Worm (Caenorhabditis elegans) whole organism, L4 larva: ENCODE measurements around the gene srh-272.

Experiments used
- F10B5.3 ChIP-seq: sonication (generic microtip); optimal IDR thresholded peaks from 2 replicates; lab custom pipeline; 2016; ENCODE audit warnings: mild to moderate bottlenecking, missing genetic modification characterization, missing compliant biosample characterization
- F26F4.8 ChIP-seq: fragments of 200-800 bp; sonication (Bioruptor generic); conservative IDR thresholded peaks from 2 replicates; pipeline ENCODE4 v1.3.6; 2022; ENCODE audit warnings: missing genetic modification characterization, missing compliant biosample characterization
- Y48G9A.11 ChIP-seq: fragments of 200-800 bp; sonication (Bioruptor generic); IDR thresholded peaks from 2 replicates; pipeline ENCODE4 v1.3.6; 2022; ENCODE audit warnings: missing genetic modification reagents, missing genetic modification characterization, missing compliant biosample characterization
- aha-1 ChIP-seq: fragments of 150-350 bp; peaks from one replicate; lab custom pipeline; 2014; ENCODE audit warnings: missing biosample characterization, missing genetic modification characterization
- arid-1 ChIP-seq: fragments of 200-800 bp; sonication (Bioruptor generic); conservative IDR thresholded peaks from 2 replicates; pipeline ENCODE4 v1.3.6; 2022; ENCODE audit warnings: missing genetic modification reagents, missing genetic modification characterization, missing compliant biosample characterization
- ceh-82 ChIP-seq: sonication (generic microtip); optimal IDR thresholded peaks from 2 replicates; lab custom pipeline; 2017; ENCODE audit warnings: missing biosample characterization, missing genetic modification characterization
- ces-1 ChIP-seq: fragments of 150-350 bp; sonication (generic microtip); optimal IDR thresholded peaks from 4 replicates; lab custom pipeline; 2014; ENCODE audit warnings: missing biosample characterization, missing genetic modification reagents, missing genetic modification characterization
- ctbp-1 ChIP-seq: fragments of 200-800 bp; sonication (Bioruptor generic); IDR thresholded peaks from 2 replicates; pipeline ENCODE4 v1.3.6; 2022; ENCODE audit warnings: missing genetic modification reagents, missing genetic modification characterization, missing compliant biosample characterization
- daf-16 ChIP-seq, 3 experiments: sonication (generic microtip); optimal IDR thresholded peaks; 2 replicates each; lab custom pipeline; 2016 to 2017; ENCODE audit warnings: missing genetic modification characterization in 3 of 3, missing genetic modification reagents in 3 of 3, mild to moderate bottlenecking in 2 of 3, missing compliant biosample characterization in 2 of 3, missing biosample characterization in 1 of 3, moderate library complexity in 1 of 3
- dmd-6 ChIP-seq: fragments of 200-800 bp; sonication (Bioruptor generic); IDR thresholded peaks from 2 replicates; pipeline ENCODE4 v1.3.6; 2022; ENCODE audit warnings: missing genetic modification reagents, missing genetic modification characterization, missing compliant biosample characterization
- dmd-8 ChIP-seq: fragments of 200-800 bp; sonication (Bioruptor generic); IDR thresholded peaks from 2 replicates; pipeline ENCODE4 v1.3.6; 2022; ENCODE audit warnings: missing genetic modification characterization, missing compliant biosample characterization
- dmd-9 ChIP-seq: fragments of 200-800 bp; sonication (Bioruptor generic); IDR thresholded peaks from 2 replicates; pipeline ENCODE4 v1.3.6; 2022; ENCODE audit warnings: missing genetic modification reagents, missing genetic modification characterization, missing compliant biosample characterization
- gei-8 ChIP-seq: fragments of 200-800 bp; sonication (Bioruptor generic); optimal IDR thresholded peaks from 2 replicates; lab custom pipeline; 2018; ENCODE audit warnings: mild to moderate bottlenecking, missing genetic modification characterization, missing compliant biosample characterization
- hif-1 ChIP-seq, 2 experiments: sonication (generic microtip); optimal IDR thresholded peaks; 2 replicates each; lab custom pipeline; 2016 to 2017; ENCODE audit warnings: missing compliant biosample characterization in 2 of 2, missing genetic modification characterization in 2 of 2, missing genetic modification reagents in 2 of 2, missing genotype in 2 of 2, mild to moderate bottlenecking in 1 of 2
- hlh-30 ChIP-seq: sonication (generic microtip); optimal IDR thresholded peaks from 2 replicates; lab custom pipeline; 2017; ENCODE audit warnings: antibody characterized with exemption, mild to moderate bottlenecking, missing genetic modification characterization, missing compliant biosample characterization; ENCODE audit not compliant: insufficient read depth
- lin-1 ChIP-seq: fragments of 200-800 bp; sonication (Bioruptor generic); IDR thresholded peaks from 2 replicates; pipeline ENCODE4 v1.3.6; 2022; ENCODE audit warnings: missing genetic modification reagents, missing genetic modification characterization, missing compliant biosample characterization
- lin-15B ChIP-seq: fragments of 150-350 bp; sonication (generic microtip); optimal IDR thresholded peaks from 3 replicates; lab custom pipeline; 2014; ENCODE audit warnings: missing biosample characterization, missing genetic modification characterization
- lin-29 ChIP-seq: fragments of 200-800 bp; sonication (Bioruptor generic); IDR thresholded peaks from 2 replicates; pipeline ENCODE4 v1.3.6; 2022; ENCODE audit warnings: missing genetic modification reagents, missing genetic modification characterization, missing compliant biosample characterization
- lin-39 ChIP-seq: fragments of 150-350 bp; optimal IDR thresholded peaks from 2 replicates; lab custom pipeline; 2014; ENCODE audit warnings: missing biosample characterization, missing genetic modification reagents, missing genetic modification characterization
- lir-3 ChIP-seq: sonication (generic microtip); optimal IDR thresholded peaks from 2 replicates; lab custom pipeline; 2016; ENCODE audit warnings: mild to moderate bottlenecking, missing genetic modification characterization, missing compliant biosample characterization
- lsy-2 ChIP-seq, 2 experiments: fragments of 150-350 bp in 1 of 2; sonication (generic microtip) in 1 of 2; optimal IDR thresholded peaks; 2 replicates each; lab custom pipeline; 2014 to 2017; ENCODE audit warnings: missing biosample characterization in 2 of 2, missing genetic modification characterization in 2 of 2
- mep-1 ChIP-seq: fragments of 150-350 bp; sonication (generic microtip); optimal IDR thresholded peaks from 3 replicates; lab custom pipeline; 2014; ENCODE audit warnings: missing biosample characterization, missing genetic modification characterization
- mxl-3 ChIP-seq: fragments of 200-800 bp; sonication (Bioruptor generic); optimal IDR thresholded peaks from 2 replicates; lab custom pipeline; 2018; ENCODE audit warnings: mild to moderate bottlenecking, missing genetic modification characterization, missing compliant biosample characterization
- nhr-11 ChIP-seq: fragments of 150-350 bp; optimal IDR thresholded peaks from 2 replicates; lab custom pipeline; 2014; ENCODE audit warnings: missing biosample characterization, missing genetic modification characterization
- nhr-111 ChIP-seq: fragments of 200-800 bp; sonication (Bioruptor generic); optimal IDR thresholded peaks from 2 replicates; lab custom pipeline; 2018; ENCODE audit warnings: mild to moderate bottlenecking, missing genetic modification characterization, missing compliant biosample characterization
- nhr-28 ChIP-seq: fragments of 150-350 bp; optimal IDR thresholded peaks from 2 replicates; lab custom pipeline; 2014; ENCODE audit warnings: missing biosample characterization, missing genetic modification characterization
- nhr-48 ChIP-seq: sonication (generic microtip); optimal IDR thresholded peaks from 2 replicates; lab custom pipeline; 2016; ENCODE audit warnings: mild to moderate bottlenecking, missing genetic modification characterization, missing compliant biosample characterization
- nhr-6 ChIP-seq: fragments of 150-350 bp; optimal IDR thresholded peaks from 2 replicates; lab custom pipeline; 2014; ENCODE audit warnings: missing biosample characterization, missing genetic modification characterization
- nhr-77 ChIP-seq: fragments of 150-350 bp; optimal IDR thresholded peaks from 2 replicates; lab custom pipeline; 2014; ENCODE audit warnings: missing biosample characterization, missing genetic modification characterization
- php-3 ChIP-seq: fragments of 200-800 bp; sonication (Bioruptor generic); IDR thresholded peaks from 2 replicates; pipeline ENCODE4 v1.3.6; 2022; ENCODE audit warnings: missing genetic modification reagents, missing genetic modification characterization, missing compliant biosample characterization
- pqm-1 ChIP-seq: sonication (generic microtip); optimal IDR thresholded peaks from 2 replicates; lab custom pipeline; 2017; ENCODE audit warnings: missing biosample characterization, missing genetic modification characterization
- set-16 ChIP-seq: fragments of 200-800 bp; sonication (Bioruptor generic); IDR thresholded peaks from 2 replicates; pipeline ENCODE4 v1.3.6; 2022; ENCODE audit warnings: missing genetic modification reagents, missing genetic modification characterization, missing compliant biosample characterization
- spr-3 ChIP-seq: fragments of 200-800 bp; sonication (Bioruptor generic); optimal IDR thresholded peaks from 2 replicates; lab custom pipeline; 2018; ENCODE audit warnings: mild to moderate bottlenecking, missing genetic modification characterization, missing compliant biosample characterization
- tag-97 ChIP-seq: fragments of 200-800 bp; sonication (Bioruptor generic); IDR thresholded peaks from 2 replicates; pipeline ENCODE4 v1.3.6; 2022; ENCODE audit warnings: missing genetic modification characterization, missing compliant biosample characterization
- zip-11 ChIP-seq: fragments of 200-800 bp; sonication (Bioruptor generic); IDR thresholded peaks from 2 replicates; pipeline ENCODE4 v1.3.6; 2022; ENCODE audit warnings: missing genetic modification characterization, missing compliant biosample characterization
- ztf-11 ChIP-seq: fragments of 150-350 bp; optimal IDR thresholded peaks from 2 replicates; lab custom pipeline; 2014; ENCODE audit warnings: missing biosample characterization, missing genetic modification characterization

srh-272 gene

ce11 chrV:2836501-2836900 is 26.6 kb upstream of the srh-272 start, which contains the start of gene srj-45:
Gene srj-45 (minus strand): TSS chrV:2836601.
- TF ChIP-seq mxl-3 (GFP tag; lab: Kevin White, UChicago) (no peak), ctbp-1 (GFP tag; lab: Robert Waterston, UW) (no peak), ces-1 (no peak), set-16 (GFP tag; lab: Robert Waterston, UW) (no peak), arid-1 (no peak), dmd-9 (no peak), F10B5.3 (tag; lab: Kevin White, UChicago) (no peak), nhr-6 (tag; lab: Kevin White, UChicago) (no peak), gei-8 (GFP tag; lab: Kevin White, UChicago) (no peak), lin-29 (GFP tag; lab: Robert Waterston, UW) (no peak), zip-11 (GFP tag; lab: Robert Waterston, UW) (no peak), nhr-11 (tag; lab: Kevin White, UChicago) (no peak), ztf-11 (tag; lab: Kevin White, UChicago) (no peak), lin-1 (GFP tag; lab: Robert Waterston, UW) (no peak), F26F4.8 (no peak), pqm-1 (no peak), lsy-2 (tag; optimal IDR thresholded peaks at IDR 0.05; lab: Kevin White, UChicago) (no peak), aha-1 (tag; lab: Kevin White, UChicago) (no peak)
- TF ChIP-seq, all 104 proteins: peak for 0

- TF ChIP-seq hlh-30 (tag; lab: Kevin White, UChicago) (no peak), ceh-82 (no peak), nhr-6 (tag; lab: Kevin White, UChicago) (no peak), tag-97 (GFP tag; lab: Robert Waterston, UW) (no peak), nhr-111 (GFP tag; lab: Kevin White, UChicago) (no peak), Y48G9A.11 (GFP tag; lab: Robert Waterston, UW) (no peak), lir-3 (tag; lab: Kevin White, UChicago) (no peak)
Measured at ce11 chrV:2845771-2846170, 17.4 kb upstream of the srh-272 start, which contains the start of gene srj-44. Gene srj-44 (minus strand): TSS chrV:2845871.

- TF ChIP-seq dmd-6 (GFP tag; lab: Robert Waterston, UW): peak; percentile 91
- no peak for TF ChIP-seq mep-1 (tag; lab: Kevin White, UChicago)
- TF ChIP-seq nhr-28 (tag; lab: Kevin White, UChicago): peak; percentile 68
- TF ChIP-seq daf-16 (GFP tag; optimal IDR thresholded peaks at IDR 0.05; lab: Kevin White, UChicago): no peak
- TF ChIP-seq daf-16 (tag; optimal IDR thresholded peaks at IDR 0.05; lab: Kevin White, UChicago): peak; percentile 56
- TF ChIP-seq pqm-1: peak; percentile 74
Measured at ce11 chrV:2848290-2848937, 14.7 kb upstream of the srh-272 start, which contains the start of gene srj-49. Gene srj-49 (minus strand): TSS chrV:2848340.

- TF ChIP-seq daf-16 (GFP tag; optimal IDR thresholded peaks at IDR 0.05; lab: Kevin White, UChicago) (no peak), daf-16 (tag; optimal IDR thresholded peaks at IDR 0.05; lab: Kevin White, UChicago) (peak; percentile 45), pqm-1 (peak; percentile 43), lin-39 (tag; lab: Kevin White, UChicago) (no peak), dmd-6 (GFP tag; lab: Robert Waterston, UW) (peak; percentile 90), nhr-6 (tag; lab: Kevin White, UChicago) (no peak), spr-3 (no peak), lir-3 (tag; lab: Kevin White, UChicago) (no peak), lin-15B (tag; lab: Kevin White, UChicago) (no peak), nhr-28 (tag; lab: Kevin White, UChicago) (peak; percentile 84), hif-1 (tag; optimal IDR thresholded peaks at IDR 0.05; lab: Kevin White, UChicago) (no peak), dmd-8 (GFP tag; lab: Robert Waterston, UW) (no peak), lin-29 (GFP tag; lab: Robert Waterston, UW) (no peak), nhr-77 (tag; lab: Kevin White, UChicago) (no peak), nhr-48 (tag; lab: Kevin White, UChicago) (no peak), php-3 (peak; percentile 70)
Measured at ce11 chrV:2849071-2849470, 14.1 kb upstream of the srh-272 start, which contains the start of gene ugt-53. Gene ugt-53 (plus strand): TSS chrV:2849343.
